Worm (Caenorhabditis elegans): ENCODE data around the gene dct-14.

- TF ChIP-seq elt-3 (tag; optimal IDR thresholded peaks at IDR 0.05) (no peak), blmp-1 (tag; optimal IDR thresholded peaks at IDR 0.05) (no peak), pax-3 (tag; optimal IDR thresholded peaks at IDR 0.05) (no peak), ets-5 (GFP tag; IDR thresholded peaks at IDR 0.05) (no peak), mdl-1 (tag; optimal IDR thresholded peaks at IDR 0.05) (no peak), skn-1 (tag; optimal IDR thresholded peaks at IDR 0.05) (no peak), nhr-12 (tag; optimal IDR thresholded peaks at IDR 0.05) (no peak), nhr-76 (tag; optimal IDR thresholded peaks at IDR 0.05) (no peak), lin-35 (GFP tag; optimal IDR thresholded peaks at IDR 0.05) (no peak), grh-1 (GFP tag; IDR thresholded peaks at IDR 0.05) (no peak), nhr-237 (tag; optimal IDR thresholded peaks at IDR 0.05) (no peak), pqm-1 (tag; optimal IDR thresholded peaks at IDR 0.05) (no peak)
Observed at ce11 chrV:20506542-20506941, 6.2 kb upstream of the dct-14 start.

Data from whole organism, L1 larva.